Fruit fly (Drosophila melanogaster) whole organism, embryonic: ENCODE measurements around the gene Nep7.

Source experiments
- Asciz ChIP-seq: fragments of 200-800 bp; sonication (Bioruptor generic); optimal IDR thresholded peaks from 2 replicates; lab custom pipeline; 2017; ENCODE audit warnings: missing biosample characterization, mild to moderate bottlenecking, missing genetic modification characterization, missing genetic modification reagents
- B-H2 ChIP-seq: fragments of 200-800 bp; sonication (Bioruptor generic); optimal IDR thresholded peaks from 2 replicates; lab custom pipeline; 2018; ENCODE audit warnings: missing biosample characterization, mild to moderate bottlenecking, missing genetic modification characterization
- BEAF-32 ChIP-seq: fragments of 200-800 bp; sonication (Bioruptor generic); optimal IDR thresholded peaks from 3 replicates; lab custom pipeline; 2017; ENCODE audit warnings: missing biosample characterization, missing genetic modification characterization, mild to moderate bottlenecking, moderate library complexity, missing genetic modification reagents
- CG10147 ChIP-seq: fragments of 200-800 bp; sonication (Bioruptor generic); optimal IDR thresholded peaks from 2 replicates; lab custom pipeline; 2019; ENCODE audit warnings: missing biosample characterization, mild to moderate bottlenecking, missing genetic modification characterization, moderate library complexity
- CG10979 ChIP-seq: fragments of 200-800 bp; sonication (Bioruptor generic); optimal IDR thresholded peaks from 2 replicates; lab custom pipeline; 2018; ENCODE audit warnings: missing biosample characterization, mild to moderate bottlenecking, missing genetic modification characterization, moderate library complexity
- CG11560 ChIP-seq: fragments of 200-800 bp; sonication (Bioruptor generic); IDR thresholded peaks from 3 replicates; pipeline ENCODE4 v1.3.6; 2022; ENCODE audit warnings: missing biosample characterization, missing genetic modification characterization
- CG12071 ChIP-seq: fragments of 200-800 bp; sonication (Bioruptor generic); optimal IDR thresholded peaks from 3 replicates; lab custom pipeline; 2018; ENCODE audit warnings: missing biosample characterization, mild to moderate bottlenecking, missing genetic modification characterization
- CG15073 ChIP-seq: fragments of 200-800 bp; sonication (Bioruptor generic); optimal IDR thresholded peaks from 2 replicates; lab custom pipeline; 2016; ENCODE audit warnings: missing biosample characterization, missing genetic modification characterization
- CG17568 ChIP-seq: fragments of 200-800 bp; sonication (Bioruptor generic); optimal IDR thresholded peaks from 2 replicates; lab custom pipeline; 2018; ENCODE audit warnings: missing biosample characterization, mild to moderate bottlenecking, missing genetic modification characterization, moderate library complexity
- CG2116 ChIP-seq: fragments of 200-800 bp; sonication (Bioruptor generic); optimal IDR thresholded peaks from 3 replicates; lab custom pipeline; 2018; ENCODE audit warnings: missing biosample characterization, mild to moderate bottlenecking, missing genetic modification characterization
- CG34376 ChIP-seq: fragments of 200-800 bp; sonication (Bioruptor generic); optimal IDR thresholded peaks from 2 replicates; lab custom pipeline; 2018; ENCODE audit warnings: missing biosample characterization, mild to moderate bottlenecking, missing genetic modification characterization
- CG7556 ChIP-seq: fragments of 200-800 bp; sonication (Bioruptor generic); optimal IDR thresholded peaks from 2 replicates; lab custom pipeline; 2017; ENCODE audit warnings: missing biosample characterization, mild to moderate bottlenecking, missing genetic modification characterization
- CG7928 ChIP-seq: fragments of 200-800 bp; sonication (Bioruptor generic); optimal IDR thresholded peaks from 2 replicates; lab custom pipeline; 2017; ENCODE audit warnings: missing biosample characterization, mild to moderate bottlenecking, missing genetic modification characterization
- Dll ChIP-seq: fragments of 200-800 bp; sonication (Bioruptor generic); IDR thresholded peaks from 4 replicates; pipeline ENCODE4 v1.3.6; 2022; ENCODE audit warnings: missing biosample characterization, missing genetic modification characterization; ENCODE audit not compliant: partially characterized antibody
- E2f2 ChIP-seq: fragments of 200-800 bp; sonication (Bioruptor generic); IDR thresholded peaks from 2 replicates; pipeline ENCODE4 v1.3.6; 2022; ENCODE audit warnings: missing biosample characterization, missing genetic modification characterization
- Fer1 ChIP-seq: fragments of 200-800 bp; sonication (Bioruptor generic); optimal IDR thresholded peaks from 2 replicates; lab custom pipeline; 2017; ENCODE audit warnings: missing biosample characterization, mild to moderate bottlenecking, missing genetic modification characterization
- H15 ChIP-seq: fragments of 200-800 bp; sonication (Bioruptor generic); IDR thresholded peaks from 3 replicates; pipeline ENCODE4 v1.3.6; 2022; ENCODE audit warnings: missing biosample characterization, missing genetic modification characterization
- Hr3 ChIP-seq: fragments of 200-800 bp; sonication (Bioruptor generic); optimal IDR thresholded peaks from 3 replicates; lab custom pipeline; 2016; ENCODE audit warnings: missing biosample characterization, missing genetic modification characterization
- MBD-R2 ChIP-seq: fragments of 200-800 bp; sonication (Bioruptor generic); IDR thresholded peaks from 2 replicates; pipeline ENCODE4 v1.3.6; 2022; ENCODE audit warnings: missing biosample characterization, missing genetic modification characterization
- Nf-YC ChIP-seq: fragments of 200-800 bp; optimal IDR thresholded peaks from 3 replicates; lab custom pipeline; 2019; ENCODE audit warnings: missing biosample characterization, mild to moderate bottlenecking, missing genetic modification characterization, moderate library complexity
- Scr ChIP-seq: fragments of 200-800 bp; sonication (Bioruptor generic); IDR thresholded peaks from 2 replicates; pipeline ENCODE4 v1.3.6; 2022; ENCODE audit warnings: missing biosample characterization, missing genetic modification characterization; ENCODE audit not compliant: partially characterized antibody
- Sry-δ ChIP-seq: fragments of 200-800 bp; sonication (Bioruptor generic); optimal IDR thresholded peaks from 2 replicates; lab custom pipeline; 2016; ENCODE audit warnings: missing biosample characterization, missing genetic modification characterization
- Tbp ChIP-seq: fragments of >200 bp; optimal IDR thresholded peaks from 2 replicates; lab custom pipeline; 2018; ENCODE audit warnings: missing biosample characterization, missing genetic modification characterization
- YL-1 ChIP-seq: fragments of 200-800 bp; sonication (Bioruptor generic); optimal IDR thresholded peaks from 3 replicates; lab custom pipeline; 2017; ENCODE audit warnings: missing biosample characterization, mild to moderate bottlenecking, missing genetic modification characterization
- abd-A ChIP-seq: fragments of 200-800 bp; sonication (Bioruptor generic); optimal IDR thresholded peaks from 3 replicates; lab custom pipeline; 2019; ENCODE audit warnings: missing biosample characterization, mild to moderate bottlenecking, missing genetic modification characterization, moderate library complexity
- ato ChIP-seq: fragments of 200-800 bp; sonication (Bioruptor generic); IDR thresholded peaks from 2 replicates; pipeline ENCODE4 v1.3.6; 2022; ENCODE audit warnings: missing biosample characterization, missing genetic modification characterization; ENCODE audit not compliant: partially characterized antibody
- az2 ChIP-seq: fragments of 200-800 bp; sonication (Bioruptor generic); optimal IDR thresholded peaks from 3 replicates; lab custom pipeline; 2016; ENCODE audit warnings: missing biosample characterization, missing genetic modification characterization
- bigmax ChIP-seq: fragments of 200-800 bp; sonication (Bioruptor generic); optimal IDR thresholded peaks from 2 replicates; lab custom pipeline; 2018; ENCODE audit warnings: missing biosample characterization, mild to moderate bottlenecking, missing genetic modification characterization
- chn ChIP-seq: fragments of 200-800 bp; sonication (Bioruptor generic); optimal IDR thresholded peaks from 2 replicates; lab custom pipeline; 2016; ENCODE audit warnings: missing biosample characterization, missing genetic modification characterization
- crp ChIP-seq, 2 experiments: fragments of 200-800 bp; sonication (Bioruptor generic); optimal IDR thresholded peaks; 2 replicates in 1 of 2; 3 replicates in 1 of 2; lab custom pipeline; 2017; ENCODE audit warnings: missing biosample characterization in 2 of 2, missing genetic modification characterization in 2 of 2, mild to moderate bottlenecking in 1 of 2, moderate library complexity in 1 of 2
- da ChIP-seq: fragments of 200-800 bp; sonication (Bioruptor generic); optimal IDR thresholded peaks from 2 replicates; lab custom pipeline; 2016; ENCODE audit warnings: missing biosample characterization, missing genetic modification characterization
- dimm ChIP-seq: fragments of 200-800 bp; sonication (Bioruptor generic); IDR thresholded peaks from 2 replicates; pipeline ENCODE4 v1.3.6; 2022; ENCODE audit warnings: missing biosample characterization, missing genetic modification characterization
- dm ChIP-seq: fragments of 200-800 bp; sonication (Bioruptor generic); optimal IDR thresholded peaks from 3 replicates; lab custom pipeline; 2016; ENCODE audit warnings: missing biosample characterization, missing genetic modification characterization
- fd64A ChIP-seq: fragments of 200-800 bp; sonication (Bioruptor generic); optimal IDR thresholded peaks from 3 replicates; lab custom pipeline; 2018; ENCODE audit warnings: missing biosample characterization, mild to moderate bottlenecking, missing genetic modification characterization
- gcm ChIP-seq: fragments of 200-800 bp; sonication (Bioruptor generic); optimal IDR thresholded peaks from 2 replicates; lab custom pipeline; 2019; ENCODE audit warnings: missing biosample characterization, mild to moderate bottlenecking, missing genetic modification characterization, moderate library complexity
- gfzf ChIP-seq: fragments of 200-800 bp; sonication (Bioruptor generic); optimal IDR thresholded peaks from 2 replicates; lab custom pipeline; 2016; ENCODE audit warnings: missing biosample characterization, mild to moderate bottlenecking, missing genetic modification characterization, moderate library complexity
- gsb-n ChIP-seq: fragments of 200-800 bp; sonication (Bioruptor generic); optimal IDR thresholded peaks from 3 replicates; lab custom pipeline; 2018; ENCODE audit warnings: missing biosample characterization, mild to moderate bottlenecking, missing genetic modification characterization
- her ChIP-seq: fragments of 200-800 bp; sonication (Bioruptor generic); optimal IDR thresholded peaks from 2 replicates; lab custom pipeline; 2016; ENCODE audit warnings: missing biosample characterization, missing genetic modification characterization
- knrl ChIP-seq: fragments of 200-800 bp; sonication (Bioruptor generic); IDR thresholded peaks from 3 replicates; pipeline ENCODE4 v1.3.6; 2022; ENCODE audit warnings: missing biosample characterization, missing genetic modification characterization; ENCODE audit not compliant: partially characterized antibody
- mld ChIP-seq: fragments of 200-800 bp; sonication (Bioruptor generic); IDR thresholded peaks from 3 replicates; pipeline ENCODE4 v1.3.6; 2022; ENCODE audit warnings: missing biosample characterization, missing genetic modification characterization; ENCODE audit not compliant: partially characterized antibody
- nerfin-2 ChIP-seq: fragments of 200-800 bp; sonication (Bioruptor generic); IDR thresholded peaks from 2 replicates; pipeline ENCODE4 v1.3.6; 2022; ENCODE audit warnings: missing biosample characterization, missing genetic modification characterization; ENCODE audit not compliant: partially characterized antibody
- p53 ChIP-seq: fragments of 200-800 bp; sonication (Bioruptor generic); optimal IDR thresholded peaks from 2 replicates; lab custom pipeline; 2016; ENCODE audit warnings: missing biosample characterization, missing genetic modification characterization
- pnt ChIP-seq: fragments of 200-800 bp; sonication (Bioruptor generic); optimal IDR thresholded peaks from 3 replicates; lab custom pipeline; 2016; ENCODE audit warnings: missing biosample characterization, missing genetic modification characterization
- pzg ChIP-seq: fragments of 200-800 bp; sonication (Bioruptor generic); optimal IDR thresholded peaks from 3 replicates; lab custom pipeline; 2018; ENCODE audit warnings: missing biosample characterization, mild to moderate bottlenecking, missing genetic modification characterization, moderate library complexity
- rib ChIP-seq: fragments of 200-800 bp; sonication (Bioruptor generic); IDR thresholded peaks from 2 replicates; pipeline ENCODE4 v1.3.6; 2022; ENCODE audit warnings: missing biosample characterization, missing genetic modification characterization
- scrt ChIP-seq: fragments of 200-800 bp; sonication (Bioruptor generic); optimal IDR thresholded peaks from 2 replicates; lab custom pipeline; 2018; ENCODE audit warnings: missing biosample characterization, mild to moderate bottlenecking, missing genetic modification characterization, moderate library complexity
- slbo ChIP-seq: fragments of 200-800 bp; sonication (Bioruptor generic); IDR thresholded peaks from 2 replicates; pipeline ENCODE4 v1.3.6; 2022; ENCODE audit warnings: missing biosample characterization, missing genetic modification characterization
- ssp ChIP-seq: fragments of 200-800 bp; sonication (Bioruptor generic); IDR thresholded peaks from 2 replicates; pipeline ENCODE4 v1.3.6; 2022; ENCODE audit warnings: missing biosample characterization, missing genetic modification characterization
- trem ChIP-seq: fragments of 200-800 bp; optimal IDR thresholded peaks from 3 replicates; lab custom pipeline; 2019; ENCODE audit warnings: missing biosample characterization, mild to moderate bottlenecking, missing genetic modification characterization, moderate library complexity
- tup ChIP-seq: fragments of 200-800 bp; sonication (Bioruptor generic); optimal IDR thresholded peaks from 2 replicates; lab custom pipeline; 2016; ENCODE audit warnings: missing biosample characterization, mild to moderate bottlenecking, missing genetic modification characterization, moderate library complexity
- vvl ChIP-seq: fragments of 200-800 bp; sonication (Bioruptor generic); IDR thresholded peaks from 2 replicates; pipeline ENCODE4 v1.3.6; 2022; ENCODE audit warnings: missing biosample characterization, missing genetic modification characterization

Gene Nep7

DNA sequence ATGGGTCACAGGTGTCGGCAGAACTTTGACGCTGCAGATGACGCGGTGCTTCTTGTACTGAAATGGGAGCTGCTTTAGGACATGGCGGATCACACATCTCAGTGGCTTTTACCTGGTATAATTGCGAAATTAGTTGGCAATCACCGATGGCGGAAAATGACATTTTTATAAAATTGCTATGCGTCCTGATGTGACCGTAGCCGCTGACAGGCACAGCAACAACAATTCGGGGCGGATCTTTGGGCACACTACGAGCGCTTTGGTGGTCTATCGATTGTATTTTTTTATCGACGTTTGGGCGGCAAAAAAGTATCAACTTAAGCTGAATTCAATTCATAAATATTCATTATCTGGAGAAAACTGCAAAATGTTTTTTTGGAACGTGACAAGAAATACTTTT, 827 bp upstream of the Nep7 start, which contains the start of gene CG4951 (continued):
- TF ChIP-seq CG34376 (GFP tag; lab: Kevin White, UChicago) (no peak), Asciz (GFP tag; lab: Kevin White, UChicago) (no peak), az2 (no peak), trem (peak; percentile 66), gfzf (GFP tag; lab: Kevin White, UChicago) (peak; percentile 79), fd64A (GFP tag; lab: Kevin White, UChicago) (no peak), dimm (GFP tag; lab: Robert Waterston, UW) (no peak), BEAF-32 (GFP tag; lab: Kevin White, UChicago) (peak; percentile 57), Dll (GFP tag; lab: Robert Waterston, UW) (peak; percentile 62; the same call in 2 of the 4 replicates), her (GFP tag; lab: Kevin White, UChicago) (no peak), bigmax (GFP tag; lab: Kevin White, UChicago) (peak; percentile 36), tup (no peak), Scr (GFP tag; lab: Robert Waterston, UW) (peak; percentile 60), scrt (no peak), rib (GFP tag; lab: Robert Waterston, UW) (no peak), CG15073 (GFP tag; lab: Kevin White, UChicago) (no peak), MBD-R2 (GFP tag; lab: Robert Waterston, UW) (peak; percentile 86), nerfin-2 (GFP tag; lab: Robert Waterston, UW) (peak; percentile 62; the same call in 1 of the 2 replicates), crp (GFP tag; optimal IDR thresholded peaks at IDR 0.05; lab: Kevin White, UChicago) (peak in 1 of 2 experiments; percentile 20), mld (0 out of 3 replicates have a peak, but pooled peaks have one; percentile 27), E2f2 (GFP tag; lab: Robert Waterston, UW) (peak; percentile 97), YL-1 (GFP tag; lab: Kevin White, UChicago) (peak; percentile 26), gcm (GFP tag; lab: Kevin White, UChicago) (no peak), CG11560 (tag; lab: Robert Waterston, UW) (peak; percentile 45; the same call in 1 of the 3 replicates), Sry-δ (GFP tag; lab: Kevin White, UChicago) (peak; percentile 58), abd-A (no peak), chn (no peak), CG2116 (GFP tag; lab: Kevin White, UChicago) (peak; percentile 68), CG10979 (tag; lab: Kevin White, UChicago) (no peak), slbo (GFP tag; lab: Robert Waterston, UW) (no peak), Tbp (no peak), gsb-n (tag; lab: Kevin White, UChicago) (no peak), vvl (GFP tag; lab: Robert Waterston, UW) (peak; percentile 34; the same call in 1 of the 2 replicates)

DNA sequence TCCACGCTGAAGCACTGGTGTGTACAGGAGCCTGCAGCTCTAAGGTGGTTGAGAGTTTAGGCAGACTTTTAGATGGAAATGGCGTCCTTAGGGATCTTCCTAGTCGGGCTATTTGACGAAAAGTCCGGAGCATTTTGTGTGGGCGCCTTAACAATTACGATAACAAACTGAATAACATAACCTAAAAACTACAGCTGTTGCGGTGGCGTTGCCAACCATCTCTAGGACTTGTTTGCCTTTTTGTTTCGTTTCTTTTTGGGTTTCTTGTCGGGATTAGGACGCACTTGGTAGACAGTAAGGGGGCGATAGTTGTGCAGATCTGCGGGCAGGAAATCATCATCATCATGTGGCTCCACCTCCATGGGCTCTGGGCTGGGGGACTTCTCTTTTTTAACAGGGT, 3.2 kb downstream of the Nep7 start:
- TF ChIP-seq CG7928 (GFP tag; lab: Kevin White, UChicago) = peak; percentile 1
- TF ChIP-seq pzg (GFP tag; lab: Kevin White, UChicago) = peak; percentile 29
- TF ChIP-seq Fer1 (GFP tag; lab: Kevin White, UChicago) = no peak
- TF ChIP-seq bigmax (GFP tag; lab: Kevin White, UChicago) = peak; percentile 98
- TF ChIP-seq MBD-R2 (GFP tag; lab: Robert Waterston, UW) = peak; percentile 62
- no peak for TF ChIP-seq dm (GFP tag; lab: Kevin White, UChicago)
- no peak for TF ChIP-seq CG12071 (GFP tag; lab: Kevin White, UChicago)
- no peak for TF ChIP-seq Nf-YC (tag; lab: Kevin White, UChicago)
- no peak for TF ChIP-seq CG17568 (GFP tag; lab: Kevin White, UChicago)
- TF ChIP-seq da = no peak
- no peak for TF ChIP-seq p53 (GFP tag; lab: Kevin White, UChicago)
- no peak for TF ChIP-seq ssp (GFP tag; lab: Robert Waterston, UW)
- TF ChIP-seq CG10147 (GFP tag; lab: Kevin White, UChicago) = no peak
- no peak for TF ChIP-seq ato (GFP tag; lab: Robert Waterston, UW)
- no peak for TF ChIP-seq B-H2
- TF ChIP-seq CG7556 (GFP tag; lab: Kevin White, UChicago) = no peak
- no peak for TF ChIP-seq knrl (GFP tag; lab: Robert Waterston, UW)
- TF ChIP-seq H15 (GFP tag; lab: Robert Waterston, UW) = no peak
- TF ChIP-seq gfzf (GFP tag; lab: Kevin White, UChicago) = peak; percentile 36
- TF ChIP-seq Hr3 (GFP tag; lab: Kevin White, UChicago) = no peak
- no peak for TF ChIP-seq pnt (GFP tag; lab: Kevin White, UChicago)
